Fruit fly (Drosophila melanogaster) whole organism, embryonic: ENCODE data around the gene CG31139.

ENCODE experiments used
- ATbp ChIP-seq: fragments of 200-800 bp; sonication (Bioruptor generic); optimal IDR thresholded peaks from 2 replicates; lab custom pipeline; 2017; ENCODE audit warnings: missing biosample characterization, mild to moderate bottlenecking, missing genetic modification characterization, missing genetic modification reagents
- BEAF-32 ChIP-seq: fragments of 200-800 bp; sonication (Bioruptor generic); optimal IDR thresholded peaks from 3 replicates; lab custom pipeline; 2017; ENCODE audit warnings: missing biosample characterization, missing genetic modification characterization, mild to moderate bottlenecking, moderate library complexity, missing genetic modification reagents
- CG1233 ChIP-seq: fragments of 200-800 bp; sonication (Bioruptor generic); optimal IDR thresholded peaks from 4 replicates; lab custom pipeline; 2018; ENCODE audit warnings: missing biosample characterization, mild to moderate bottlenecking, missing genetic modification characterization
- CG12769 ChIP-seq: fragments of 200-800 bp; sonication (Bioruptor generic); optimal IDR thresholded peaks from 2 replicates; lab custom pipeline; 2019; ENCODE audit warnings: missing biosample characterization, mild to moderate bottlenecking, missing genetic modification characterization, moderate library complexity
- CG12942 ChIP-seq: fragments of 200-800 bp; sonication (Bioruptor generic); optimal IDR thresholded peaks from 3 replicates; lab custom pipeline; 2016; ENCODE audit warnings: missing biosample characterization, missing genetic modification characterization
- CG1647 ChIP-seq: fragments of 200-800 bp; sonication (Bioruptor generic); optimal IDR thresholded peaks from 3 replicates; lab custom pipeline; 2016; ENCODE audit warnings: missing biosample characterization, missing genetic modification characterization
- CG18011 ChIP-seq: fragments of 200-800 bp; sonication (Bioruptor generic); optimal IDR thresholded peaks from 2 replicates; lab custom pipeline; 2017; ENCODE audit warnings: missing biosample characterization, missing genetic modification characterization, mild to moderate bottlenecking, moderate library complexity, missing genotype
- CG18262 ChIP-seq: fragments of 200-800 bp; optimal IDR thresholded peaks from 3 replicates; lab custom pipeline; 2019; ENCODE audit warnings: missing biosample characterization, mild to moderate bottlenecking, missing genetic modification characterization, moderate library complexity
- CG18619 ChIP-seq: fragments of 200-800 bp; sonication (Bioruptor generic); optimal IDR thresholded peaks from 3 replicates; lab custom pipeline; 2017; ENCODE audit warnings: missing biosample characterization, mild to moderate bottlenecking, missing genetic modification characterization
- CG2129 ChIP-seq: fragments of 200-800 bp; sonication (Bioruptor generic); IDR thresholded peaks from 2 replicates; pipeline ENCODE4 v1.3.6; 2022; ENCODE audit warnings: missing biosample characterization, missing genetic modification characterization; ENCODE audit not compliant: partially characterized antibody
- CG2678 ChIP-seq: fragments of 200-800 bp; sonication (Bioruptor generic); optimal IDR thresholded peaks from 3 replicates; lab custom pipeline; 2019; ENCODE audit warnings: missing biosample characterization, mild to moderate bottlenecking, missing genetic modification characterization, moderate library complexity
- CG2875 ChIP-seq: fragments of 200-800 bp; sonication (Bioruptor generic); optimal IDR thresholded peaks from 2 replicates; lab custom pipeline; 2017; ENCODE audit warnings: missing biosample characterization, mild to moderate bottlenecking, missing genetic modification characterization, missing genetic modification reagents
- CG2889 ChIP-seq: fragments of 200-800 bp; sonication (Bioruptor generic); IDR thresholded peaks from 3 replicates; pipeline ENCODE4 v1.3.6; 2022; ENCODE audit warnings: missing biosample characterization, missing genetic modification characterization
- CG31365 ChIP-seq: fragments of 200-800 bp; sonication (Bioruptor generic); optimal IDR thresholded peaks from 2 replicates; lab custom pipeline; 2018; ENCODE audit warnings: missing biosample characterization, mild to moderate bottlenecking, missing genetic modification characterization
- CG31441 ChIP-seq: fragments of 200-800 bp; sonication (Bioruptor generic); IDR thresholded peaks from 2 replicates; pipeline ENCODE4 v1.3.6; 2022; ENCODE audit warnings: missing biosample characterization, missing genetic modification characterization
- CG3163 ChIP-seq: fragments of 200-800 bp; sonication (Bioruptor generic); optimal IDR thresholded peaks from 3 replicates; lab custom pipeline; 2016; ENCODE audit warnings: missing biosample characterization, missing genetic modification characterization
- CG3847 ChIP-seq: fragments of 200-800 bp; sonication (Bioruptor generic); IDR thresholded peaks from 2 replicates; pipeline ENCODE4 v1.3.6; 2022; ENCODE audit warnings: missing biosample characterization, missing genetic modification characterization
- CG6254 ChIP-seq: fragments of 200-800 bp; sonication (Bioruptor generic); optimal IDR thresholded peaks from 3 replicates; lab custom pipeline; 2017; ENCODE audit warnings: mild to moderate bottlenecking, missing biosample characterization, missing genetic modification reagents, missing genetic modification characterization
- CG6791 ChIP-seq: fragments of 200-800 bp; sonication (Bioruptor generic); IDR thresholded peaks from 3 replicates; pipeline ENCODE4 v1.3.6; 2022; ENCODE audit warnings: missing biosample characterization, missing genetic modification characterization; ENCODE audit not compliant: partially characterized antibody
- CG7839 ChIP-seq: fragments of 200-800 bp; sonication (Bioruptor generic); optimal IDR thresholded peaks from 3 replicates; lab custom pipeline; 2018; ENCODE audit warnings: missing biosample characterization, mild to moderate bottlenecking, missing genetic modification characterization, moderate library complexity
- CG7987 ChIP-seq: fragments of 200-800 bp; sonication (Bioruptor generic); optimal IDR thresholded peaks from 2 replicates; lab custom pipeline; 2018; ENCODE audit warnings: missing biosample characterization, mild to moderate bottlenecking, missing genetic modification characterization, moderate library complexity
- CG8388 ChIP-seq: fragments of 200-800 bp; sonication (Bioruptor generic); optimal IDR thresholded peaks from 2 replicates; lab custom pipeline; 2019; ENCODE audit warnings: missing biosample characterization, mild to moderate bottlenecking, missing genetic modification characterization, moderate library complexity
- D19A ChIP-seq: fragments of 200-800 bp; optimal IDR thresholded peaks from 3 replicates; lab custom pipeline; 2019; ENCODE audit warnings: missing biosample characterization, mild to moderate bottlenecking, missing genetic modification characterization, moderate library complexity
- Eip74EF ChIP-seq, 2 experiments: fragments of 200-800 bp in 1 of 2; fragments of >200 bp in 1 of 2; sonication (Bioruptor generic) in 1 of 2; optimal IDR thresholded peaks; 2 replicates each; lab custom pipeline; 2017 to 2019; ENCODE audit warnings: missing biosample characterization in 2 of 2, missing genetic modification characterization in 2 of 2, mild to moderate bottlenecking in 1 of 2, moderate library complexity in 1 of 2
- Hr78 ChIP-seq, 2 experiments: fragments of 200-800 bp in 1 of 2; fragments of >200 bp in 1 of 2; sonication (Bioruptor generic) in 1 of 2; optimal IDR thresholded peaks; 2 replicates each; lab custom pipeline; 2017 to 2019; ENCODE audit warnings: missing biosample characterization in 2 of 2, missing genetic modification characterization in 2 of 2, mild to moderate bottlenecking in 1 of 2, moderate library complexity in 1 of 2
- Med ChIP-seq: fragments of 200-800 bp; sonication (Bioruptor generic); peaks from one replicate; lab custom pipeline; 2016; ENCODE audit warnings: missing biosample characterization, missing genetic modification characterization, mild to moderate bottlenecking, inconsistent platforms, moderate library complexity
- NC2α ChIP-seq: fragments of 200-800 bp; sonication (Bioruptor generic); optimal IDR thresholded peaks from 2 replicates; lab custom pipeline; 2016; ENCODE audit warnings: missing biosample characterization, missing genetic modification characterization
- Rx ChIP-seq: fragments of 200-800 bp; sonication (Bioruptor generic); IDR thresholded peaks from 2 replicates; pipeline ENCODE4 v1.3.6; 2022; ENCODE audit warnings: missing biosample characterization, missing genetic modification characterization
- Sox102F ChIP-seq: fragments of 200-800 bp; sonication (Bioruptor generic); optimal IDR thresholded peaks from 2 replicates; lab custom pipeline; 2018; ENCODE audit warnings: missing biosample characterization, mild to moderate bottlenecking, missing genetic modification characterization, moderate library complexity
- Tbp ChIP-seq: fragments of >200 bp; optimal IDR thresholded peaks from 2 replicates; lab custom pipeline; 2018; ENCODE audit warnings: missing biosample characterization, missing genetic modification characterization
- Trl ChIP-seq, 3 experiments: fragments of >200 bp in 2 of 3; fragments of 200-800 bp in 1 of 3; sonication (Bioruptor generic) in 1 of 3; optimal IDR thresholded peaks; 2 replicates in 1 of 3; 3 replicates in 2 of 3; lab custom pipeline; 2016 to 2017; ENCODE audit warnings: missing biosample characterization in 1 of 3, missing genetic modification characterization in 1 of 3
- Xrp1 ChIP-seq: fragments of 200-800 bp; sonication (Bioruptor generic); IDR thresholded peaks from 2 replicates; pipeline ENCODE4 v1.3.6; 2022; ENCODE audit warnings: missing biosample characterization, missing genetic modification characterization
- ab ChIP-seq: fragments of 200-800 bp; sonication (Bioruptor generic); optimal IDR thresholded peaks from 2 replicates; lab custom pipeline; 2016; ENCODE audit warnings: missing biosample characterization, missing genetic modification characterization
- bab2 ChIP-seq: fragments of 200-800 bp; sonication (Bioruptor generic); optimal IDR thresholded peaks from 2 replicates; lab custom pipeline; 2016; ENCODE audit warnings: missing biosample characterization, missing genetic modification characterization
- dan ChIP-seq: fragments of 200-800 bp; sonication (Bioruptor generic); IDR thresholded peaks from 2 replicates; pipeline ENCODE4 v1.3.6; 2022; ENCODE audit warnings: missing biosample characterization, missing genetic modification characterization
- danr ChIP-seq: fragments of 200-800 bp; sonication (Bioruptor generic); IDR thresholded peaks from 2 replicates; pipeline ENCODE4 v1.3.6; 2022; ENCODE audit warnings: missing biosample characterization, missing genetic modification characterization
- gro ChIP-seq: fragments of 200-800 bp; sonication (Bioruptor generic); optimal IDR thresholded peaks from 2 replicates; lab custom pipeline; 2016; ENCODE audit warnings: missing biosample characterization, missing genetic modification characterization
- hth ChIP-seq: fragments of >200 bp; optimal IDR thresholded peaks from 2 replicates; lab custom pipeline; 2017; ENCODE audit warnings: inconsistent platforms
- mirr ChIP-seq: fragments of 200-800 bp; sonication (Bioruptor generic); optimal IDR thresholded peaks from 3 replicates; lab custom pipeline; 2018; ENCODE audit warnings: missing biosample characterization, mild to moderate bottlenecking, missing genetic modification characterization
- oc ChIP-seq: fragments of 200-800 bp; sonication (Bioruptor generic); optimal IDR thresholded peaks from 2 replicates; lab custom pipeline; 2018; ENCODE audit warnings: missing biosample characterization, mild to moderate bottlenecking, missing genetic modification characterization, moderate library complexity
- odd ChIP-seq: fragments of 200-800 bp; sonication (Bioruptor generic); optimal IDR thresholded peaks from 2 replicates; lab custom pipeline; 2017; ENCODE audit warnings: missing biosample characterization, mild to moderate bottlenecking, missing genetic modification characterization
- onecut ChIP-seq: fragments of 200-800 bp; sonication (Bioruptor generic); IDR thresholded peaks from 2 replicates; pipeline ENCODE4 v1.3.6; 2022; ENCODE audit warnings: missing biosample characterization, missing genetic modification characterization
- rib ChIP-seq: fragments of 200-800 bp; sonication (Bioruptor generic); IDR thresholded peaks from 2 replicates; pipeline ENCODE4 v1.3.6; 2022; ENCODE audit warnings: missing biosample characterization, missing genetic modification characterization
- sd ChIP-seq: fragments of 200-800 bp; sonication (Bioruptor generic); optimal IDR thresholded peaks from 3 replicates; lab custom pipeline; 2018; ENCODE audit warnings: missing biosample characterization, mild to moderate bottlenecking, missing genetic modification characterization, moderate library complexity
- sima ChIP-seq: fragments of 200-800 bp; sonication (Bioruptor generic); optimal IDR thresholded peaks from 2 replicates; lab custom pipeline; 2016; ENCODE audit warnings: missing biosample characterization, missing genetic modification characterization
- slbo ChIP-seq: fragments of 200-800 bp; sonication (Bioruptor generic); IDR thresholded peaks from 2 replicates; pipeline ENCODE4 v1.3.6; 2022; ENCODE audit warnings: missing biosample characterization, missing genetic modification characterization
- sug ChIP-seq: fragments of 200-800 bp; optimal IDR thresholded peaks from 2 replicates; lab custom pipeline; 2019; ENCODE audit warnings: missing biosample characterization, mild to moderate bottlenecking, missing genetic modification characterization, moderate library complexity
- unpg ChIP-seq: fragments of 200-800 bp; sonication (Bioruptor generic); optimal IDR thresholded peaks from 3 replicates; lab custom pipeline; 2018; ENCODE audit warnings: missing biosample characterization, mild to moderate bottlenecking, missing genetic modification characterization, moderate library complexity
- vfl ChIP-seq: fragments of 200-800 bp; sonication (Bioruptor generic); optimal IDR thresholded peaks from 2 replicates; lab custom pipeline; 2016; ENCODE audit warnings: missing biosample characterization, missing genetic modification characterization
- z ChIP-seq: fragments of 200-800 bp; sonication (Bioruptor generic); IDR thresholded peaks from 3 replicates; pipeline ENCODE4 v1.3.6; 2022; ENCODE audit warnings: missing biosample characterization, missing genetic modification characterization
- zfh1 ChIP-seq: fragments of 200-800 bp; sonication (Bioruptor generic); IDR thresholded peaks from 3 replicates; pipeline ENCODE4 v1.3.6; 2022; ENCODE audit warnings: missing biosample characterization, missing genetic modification characterization

CG31139 gene

DNA sequence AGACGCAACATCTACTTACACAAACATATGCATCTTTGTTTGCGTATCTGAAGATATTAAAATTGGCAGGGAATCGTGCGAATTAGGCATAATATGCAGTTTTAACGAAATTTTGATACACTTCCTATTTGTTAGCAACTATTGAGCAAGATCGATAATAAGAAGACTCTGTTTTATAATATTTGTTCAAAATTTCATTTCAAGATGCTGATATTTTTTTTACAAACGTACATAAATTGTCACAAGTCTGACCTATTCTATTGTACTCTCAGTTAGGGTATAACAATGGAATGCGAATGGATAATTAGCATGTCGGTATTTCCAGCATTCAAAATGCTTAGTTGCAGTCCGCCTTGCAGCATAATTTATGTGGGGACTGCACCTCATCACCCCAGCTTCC, 21.0 kb downstream of the CG31139 start (continued):
- TF ChIP-seq bab2 (GFP tag; lab: Kevin White, UChicago), result no peak
- no peak for TF ChIP-seq CG1647 (GFP tag; lab: Kevin White, UChicago)
- no peak for TF ChIP-seq onecut (GFP tag; lab: Robert Waterston, UW)
- TF ChIP-seq sug (tag; lab: Kevin White, UChicago), result no peak
- no peak for TF ChIP-seq CG12942 (GFP tag; lab: Kevin White, UChicago)
- TF ChIP-seq BEAF-32 (GFP tag; lab: Kevin White, UChicago), result no peak
- peak; percentile 33; the same call in 1 of the 3 replicates for TF ChIP-seq zfh1 (GFP tag; lab: Robert Waterston, UW)
- TF ChIP-seq D19A (tag; lab: Kevin White, UChicago), result peak; percentile 86
- no peak for TF ChIP-seq CG8388 (GFP tag; lab: Kevin White, UChicago)
- TF ChIP-seq Eip74EF (GFP tag; optimal IDR thresholded peaks at IDR 0.05; lab: Kevin White, UChicago), result no peak
- TF ChIP-seq sd (tag; lab: Kevin White, UChicago), result peak; percentile 17
- no peak for TF ChIP-seq CG2678 (tag; lab: Kevin White, UChicago)
- TF ChIP-seq CG18011 (GFP tag; lab: Kevin White, UChicago), result no peak
- no peak for TF ChIP-seq Trl (optimal IDR thresholded peaks at IDR 0.05; lab: Kevin White, UChicago)
- TF ChIP-seq Trl (GFP tag; optimal IDR thresholded peaks at IDR 0.05; lab: Kevin White, UChicago), result no peak
- TF ChIP-seq Rx, result no peak
- TF ChIP-seq CG2875 (GFP tag; lab: Kevin White, UChicago), result no peak
- TF ChIP-seq hth (lab: Kevin White, UChicago), result no peak
- no peak for TF ChIP-seq ATbp (GFP tag; lab: Kevin White, UChicago)
- no peak for TF ChIP-seq mirr (GFP tag; lab: Kevin White, UChicago)
- TF ChIP-seq CG18262 (tag; lab: Kevin White, UChicago), result peak; percentile 25
- no peak for TF ChIP-seq CG2129 (GFP tag; lab: Robert Waterston, UW)
- TF ChIP-seq rib (GFP tag; lab: Robert Waterston, UW), result no peak
- no peak for TF ChIP-seq z (GFP tag; lab: Robert Waterston, UW)
- no peak for TF ChIP-seq sima (GFP tag; lab: Kevin White, UChicago)
- TF ChIP-seq odd, result no peak
- TF ChIP-seq Med (GFP tag; lab: Kevin White, UChicago), result peak; percentile 65
- no peak for TF ChIP-seq CG12769
- no peak for TF ChIP-seq CG6791 (GFP tag; lab: Robert Waterston, UW)
- no peak for TF ChIP-seq CG7987 (GFP tag; lab: Kevin White, UChicago)
- TF ChIP-seq CG1233 (GFP tag; lab: Kevin White, UChicago), result no peak
- TF ChIP-seq Tbp, result no peak
- no peak for TF ChIP-seq NC2α (GFP tag; lab: Kevin White, UChicago)
- no peak for TF ChIP-seq danr (GFP tag; lab: Robert Waterston, UW)
- TF ChIP-seq CG6254, result no peak
- TF ChIP-seq Hr78 (GFP tag; optimal IDR thresholded peaks at IDR 0.05; lab: Kevin White, UChicago), result no peak
- TF ChIP-seq gro (GFP tag; lab: Kevin White, UChicago), result no peak
- TF ChIP-seq vfl (GFP tag; lab: Kevin White, UChicago), result no peak
- no peak for TF ChIP-seq ab
- TF ChIP-seq CG18619 (GFP tag; lab: Kevin White, UChicago), result no peak
- TF ChIP-seq CG31441 (GFP tag; lab: Robert Waterston, UW), result no peak
- no peak for TF ChIP-seq CG7839 (tag; lab: Kevin White, UChicago)
- TF ChIP-seq Sox102F (GFP tag; lab: Kevin White, UChicago), result no peak
- TF ChIP-seq dan (GFP tag; lab: Robert Waterston, UW), result no peak
- TF ChIP-seq CG31365, result no peak
- TF ChIP-seq CG3847, result no peak
- TF ChIP-seq CG3163, result no peak
- no peak for TF ChIP-seq unpg (GFP tag; lab: Kevin White, UChicago)
- no peak for TF ChIP-seq CG2889
- no peak for TF ChIP-seq oc (tag; lab: Kevin White, UChicago)
- 0 out of 2 replicates have a peak, but pooled peaks have one; percentile 11 for TF ChIP-seq slbo (GFP tag; lab: Robert Waterston, UW)
- TF ChIP-seq Xrp1 (GFP tag; lab: Robert Waterston, UW), result peak; percentile 61; the same call in 1 of the 2 replicates
